Fruit fly (Drosophila melanogaster) whole organism, prepupa: ENCODE results near the gene mor.

Experiments
- CG10669 ChIP-seq: fragments of 200-800 bp; sonication (Bioruptor generic); optimal IDR thresholded peaks from 3 replicates; lab custom pipeline; 2018; ENCODE audit warnings: missing biosample characterization, mild to moderate bottlenecking, missing genetic modification characterization, moderate library complexity
- CG34406 ChIP-seq: fragments of 200-800 bp; sonication (Bioruptor generic); optimal IDR thresholded peaks from 3 replicates; lab custom pipeline; 2016; ENCODE audit warnings: missing biosample characterization, missing genetic modification characterization
- CG8632 ChIP-seq: fragments of 200-800 bp; sonication (Bioruptor generic); optimal IDR thresholded peaks from 3 replicates; lab custom pipeline; 2016; ENCODE audit warnings: missing biosample characterization, missing genetic modification characterization
- Lpt ChIP-seq: fragments of 200-800 bp; sonication (Bioruptor generic); optimal IDR thresholded peaks from 3 replicates; lab custom pipeline; 2016; ENCODE audit warnings: missing biosample characterization, missing genetic modification characterization
- net ChIP-seq: fragments of 200-800 bp; sonication (Bioruptor generic); optimal IDR thresholded peaks from 3 replicates; lab custom pipeline; 2016; ENCODE audit warnings: missing biosample characterization, missing genetic modification characterization

DNA sequence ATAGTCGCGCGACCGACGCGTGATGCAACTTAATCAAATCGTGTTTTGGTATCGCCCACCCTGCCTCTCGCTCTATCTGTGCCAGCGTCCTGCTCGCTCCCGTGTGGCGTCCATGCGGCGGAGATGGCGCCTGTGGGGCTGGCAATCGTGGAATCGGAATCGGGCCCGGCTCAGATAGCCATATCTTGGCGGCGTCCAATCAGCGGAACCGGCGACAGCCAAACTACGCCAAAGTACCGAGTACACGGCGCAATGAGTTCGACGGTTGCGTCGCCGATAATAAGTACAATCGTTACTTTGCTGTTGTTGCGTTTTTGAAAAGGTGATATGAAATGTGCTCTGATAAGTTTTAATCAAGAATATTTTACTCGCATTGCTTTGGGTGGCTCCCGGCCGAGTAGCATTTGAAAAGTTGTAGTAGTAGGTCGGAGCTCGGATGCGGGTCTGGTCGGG is 13.1 kb upstream of the mor start, which contains the start of gene srp:
- TF ChIP-seq CG8632 (GFP tag; lab: Kevin White, UChicago) (no peak), net (GFP tag; lab: Kevin White, UChicago) (no peak), Lpt (GFP tag; lab: Kevin White, UChicago) (no peak), CG34406 (GFP tag; lab: Kevin White, UChicago) (no peak), CG10669 (GFP tag; lab: Kevin White, UChicago) (no peak)
